Worm (Caenorhabditis elegans): ENCODE results near the gene C16C8.14.

- no peak for TF ChIP-seq F13H6.1 (tag; optimal IDR thresholded peaks at IDR 0.05)
- no peak for TF ChIP-seq hlh-13 (GFP tag; optimal IDR thresholded peaks at IDR 0.05)
- no peak for TF ChIP-seq K09A11.1 (tag; optimal IDR thresholded peaks at IDR 0.05; ENCODE audit: insufficient read depth)
- no peak for TF ChIP-seq mec-3 (tag; optimal IDR thresholded peaks at IDR 0.05; ENCODE audit: borderline replicate concordance)
- TF ChIP-seq pqm-1 (tag; optimal IDR thresholded peaks at IDR 0.05): no peak
- no peak for TF ChIP-seq nfya-1 (tag; optimal IDR thresholded peaks at IDR 0.05)
- no peak for TF ChIP-seq pag-3 (tag; optimal IDR thresholded peaks at IDR 0.05; ENCODE audit: borderline replicate concordance)
- no peak for TF ChIP-seq ceh-48 (tag; optimal IDR thresholded peaks at IDR 0.05)
- no peak for TF ChIP-seq hlh-8 (tag; optimal IDR thresholded peaks at IDR 0.05)
- TF ChIP-seq pha-2 (tag; optimal IDR thresholded peaks at IDR 0.05): no peak
- no peak for TF ChIP-seq fax-1 (tag; optimal IDR thresholded peaks at IDR 0.05)
- no peak for TF ChIP-seq dmd-4 (tag; optimal IDR thresholded peaks at IDR 0.05; ENCODE audit: borderline replicate concordance)
These were observed 13.5 kb downstream of the C16C8.14 start, which contains the start of gene C16C8.9 for ce11 chrII:3463097-3463496.
